Fruit fly (Drosophila melanogaster) whole organism, embryonic: ENCODE data around the gene Uxt.
A peak's percentile ranks its signal among the peaks of the same experiment; 100 is the strongest.

Experiments used
- Atf-2 ChIP-seq: fragments of 200-800 bp; sonication (Bioruptor generic); optimal IDR thresholded peaks from 2 replicates; lab custom pipeline; 2016; ENCODE audit warnings: missing biosample characterization, missing genetic modification characterization
- Bdp1 ChIP-seq: fragments of 200-800 bp; sonication (Bioruptor generic); optimal IDR thresholded peaks from 3 replicates; lab custom pipeline; 2016; ENCODE audit warnings: missing biosample characterization, missing genetic modification characterization
- Blimp-1 ChIP-seq: fragments of 200-800 bp; sonication (Bioruptor generic); optimal IDR thresholded peaks from 3 replicates; lab custom pipeline; 2018; ENCODE audit warnings: missing biosample characterization, missing genetic modification characterization, mild to moderate bottlenecking, moderate library complexity, missing genetic modification reagents
- CG10321 ChIP-seq: fragments of 200-800 bp; sonication (Bioruptor generic); IDR thresholded peaks from 2 replicates; pipeline ENCODE4 v1.3.6; 2022; ENCODE audit warnings: missing biosample characterization, missing genetic modification characterization
- CG12769 ChIP-seq: fragments of 200-800 bp; sonication (Bioruptor generic); optimal IDR thresholded peaks from 2 replicates; lab custom pipeline; 2019; ENCODE audit warnings: missing biosample characterization, mild to moderate bottlenecking, missing genetic modification characterization, moderate library complexity
- CG14965 ChIP-seq: fragments of 200-800 bp; sonication (Bioruptor generic); optimal IDR thresholded peaks from 2 replicates; lab custom pipeline; 2016; ENCODE audit warnings: missing biosample characterization, missing genetic modification characterization, borderline replicate concordance
- CG1529 ChIP-seq: fragments of 200-800 bp; sonication (Bioruptor generic); optimal IDR thresholded peaks from 3 replicates; lab custom pipeline; 2018; ENCODE audit warnings: missing biosample characterization, missing genetic modification characterization
- CG16813 ChIP-seq: fragments of 200-800 bp; sonication (Bioruptor generic); IDR thresholded peaks from 3 replicates; pipeline ENCODE4 v1.3.6; 2022; ENCODE audit warnings: missing biosample characterization, missing genetic modification characterization; ENCODE audit not compliant: partially characterized antibody
- CG18262 ChIP-seq: fragments of 200-800 bp; optimal IDR thresholded peaks from 3 replicates; lab custom pipeline; 2019; ENCODE audit warnings: missing biosample characterization, mild to moderate bottlenecking, missing genetic modification characterization, moderate library complexity
- CG3281 ChIP-seq: fragments of 200-800 bp; sonication (Bioruptor generic); optimal IDR thresholded peaks from 3 replicates; lab custom pipeline; 2017; ENCODE audit warnings: missing biosample characterization, mild to moderate bottlenecking, missing genetic modification characterization
- CG3407 ChIP-seq: fragments of 200-800 bp; sonication (Bioruptor generic); optimal IDR thresholded peaks from 2 replicates; lab custom pipeline; 2018; ENCODE audit warnings: missing biosample characterization, mild to moderate bottlenecking, missing genetic modification characterization
- CG34224 ChIP-seq: fragments of 200-800 bp; sonication (Bioruptor generic); IDR thresholded peaks from 3 replicates; pipeline ENCODE4 v1.3.6; 2022; ENCODE audit warnings: missing biosample characterization, missing genetic modification characterization; ENCODE audit not compliant: partially characterized antibody
- CG3995 ChIP-seq: fragments of 200-800 bp; sonication (Bioruptor generic); optimal IDR thresholded peaks from 3 replicates; lab custom pipeline; 2016; ENCODE audit warnings: missing biosample characterization, missing genetic modification characterization
- CG6272 ChIP-seq: fragments of 200-800 bp; sonication (Bioruptor generic); IDR thresholded peaks from 2 replicates; pipeline ENCODE4 v1.3.6; 2022; ENCODE audit warnings: missing biosample characterization, missing genetic modification characterization
- CG7372 ChIP-seq: fragments of 200-800 bp; sonication (Bioruptor generic); IDR thresholded peaks from 2 replicates; pipeline ENCODE4 v1.3.6; 2022; ENCODE audit warnings: missing biosample characterization, missing genetic modification characterization
- CG7786 ChIP-seq: fragments of 200-800 bp; sonication (Bioruptor generic); optimal IDR thresholded peaks from 2 replicates; lab custom pipeline; 2016; ENCODE audit warnings: missing biosample characterization, missing genetic modification characterization
- CG8924 ChIP-seq: fragments of 200-800 bp; optimal IDR thresholded peaks from 3 replicates; lab custom pipeline; 2019; ENCODE audit warnings: missing biosample characterization, mild to moderate bottlenecking, missing genetic modification characterization, moderate library complexity
- Dll ChIP-seq: fragments of 200-800 bp; sonication (Bioruptor generic); IDR thresholded peaks from 4 replicates; pipeline ENCODE4 v1.3.6; 2022; ENCODE audit warnings: missing biosample characterization, missing genetic modification characterization; ENCODE audit not compliant: partially characterized antibody
- GATAe ChIP-seq: fragments of 200-800 bp; sonication (Bioruptor generic); conservative IDR thresholded peaks from 2 replicates; pipeline ENCODE4 v1.3.6; 2022; ENCODE audit warnings: missing biosample characterization, missing genetic modification characterization
- HLHmδ ChIP-seq: fragments of 200-800 bp; sonication (Bioruptor generic); optimal IDR thresholded peaks from 2 replicates; lab custom pipeline; 2018; ENCODE audit warnings: missing biosample characterization, mild to moderate bottlenecking, missing genetic modification characterization, moderate library complexity
- MBD-R2 ChIP-seq: fragments of 200-800 bp; sonication (Bioruptor generic); IDR thresholded peaks from 2 replicates; pipeline ENCODE4 v1.3.6; 2022; ENCODE audit warnings: missing biosample characterization, missing genetic modification characterization
- MESR4 ChIP-seq: fragments of 200-800 bp; sonication (Bioruptor generic); optimal IDR thresholded peaks from 2 replicates; lab custom pipeline; 2018; ENCODE audit warnings: missing biosample characterization, mild to moderate bottlenecking, missing genetic modification characterization, moderate library complexity
- MTF-1 ChIP-seq: fragments of 200-800 bp; sonication (Bioruptor generic); optimal IDR thresholded peaks from 2 replicates; lab custom pipeline; 2018; ENCODE audit warnings: missing biosample characterization, mild to moderate bottlenecking, missing genetic modification characterization, borderline replicate concordance
- Med ChIP-seq: fragments of 200-800 bp; sonication (Bioruptor generic); peaks from one replicate; lab custom pipeline; 2016; ENCODE audit warnings: missing biosample characterization, missing genetic modification characterization, mild to moderate bottlenecking, inconsistent platforms, moderate library complexity
- NC2β ChIP-seq: fragments of 200-800 bp; sonication (Bioruptor generic); optimal IDR thresholded peaks from 2 replicates; lab custom pipeline; 2016; ENCODE audit warnings: missing biosample characterization, missing genetic modification characterization
- Nf-YA ChIP-seq: fragments of 200-800 bp; sonication (Bioruptor generic); IDR thresholded peaks from 2 replicates; pipeline ENCODE4 v1.3.6; 2022; ENCODE audit warnings: missing biosample characterization, missing genetic modification characterization
- Scr ChIP-seq: fragments of 200-800 bp; sonication (Bioruptor generic); IDR thresholded peaks from 2 replicates; pipeline ENCODE4 v1.3.6; 2022; ENCODE audit warnings: missing biosample characterization, missing genetic modification characterization; ENCODE audit not compliant: partially characterized antibody
- Sry-β ChIP-seq: fragments of 200-800 bp; sonication (Bioruptor generic); optimal IDR thresholded peaks from 2 replicates; lab custom pipeline; 2018; ENCODE audit warnings: missing biosample characterization, mild to moderate bottlenecking, missing genetic modification characterization, moderate library complexity
- Xrp1 ChIP-seq: fragments of 200-800 bp; sonication (Bioruptor generic); IDR thresholded peaks from 2 replicates; pipeline ENCODE4 v1.3.6; 2022; ENCODE audit warnings: missing biosample characterization, missing genetic modification characterization
- ab ChIP-seq: fragments of 200-800 bp; sonication (Bioruptor generic); optimal IDR thresholded peaks from 2 replicates; lab custom pipeline; 2016; ENCODE audit warnings: missing biosample characterization, missing genetic modification characterization
- al ChIP-seq: fragments of 200-800 bp; sonication (Bioruptor generic); IDR thresholded peaks from 2 replicates; pipeline ENCODE4 v1.3.6; 2022; ENCODE audit warnings: missing biosample characterization, missing genetic modification characterization
- ap ChIP-seq: fragments of 200-800 bp; sonication (Bioruptor generic); IDR thresholded peaks from 2 replicates; pipeline ENCODE4 v1.3.6; 2022; ENCODE audit warnings: missing biosample characterization, missing genetic modification characterization
- ara ChIP-seq: fragments of 200-800 bp; sonication (Bioruptor generic); IDR thresholded peaks from 2 replicates; pipeline ENCODE4 v1.3.6; 2022; ENCODE audit warnings: missing biosample characterization, missing genetic modification characterization
- bab2 ChIP-seq: fragments of 200-800 bp; sonication (Bioruptor generic); optimal IDR thresholded peaks from 2 replicates; lab custom pipeline; 2016; ENCODE audit warnings: missing biosample characterization, missing genetic modification characterization
- chinmo ChIP-seq: fragments of 200-800 bp; sonication (Bioruptor generic); IDR thresholded peaks from 4 replicates; pipeline ENCODE4 v1.3.6; 2022; ENCODE audit warnings: missing biosample characterization, missing genetic modification characterization; ENCODE audit not compliant: partially characterized antibody
- en ChIP-seq: fragments of 200-800 bp; sonication (Bioruptor generic); optimal IDR thresholded peaks from 2 replicates; lab custom pipeline; 2016; ENCODE audit warnings: missing biosample characterization, missing genetic modification characterization
- esg ChIP-seq: fragments of 200-800 bp; sonication (Bioruptor generic); conservative IDR thresholded peaks from 2 replicates; pipeline ENCODE4 v1.3.6; 2022; ENCODE audit warnings: missing biosample characterization, missing genetic modification characterization
- hbn ChIP-seq: fragments of 200-800 bp; sonication (Bioruptor generic); IDR thresholded peaks from 2 replicates; pipeline ENCODE4 v1.3.6; 2022; ENCODE audit warnings: missing biosample characterization, missing genetic modification characterization; ENCODE audit not compliant: partially characterized antibody
- ind ChIP-seq: fragments of 200-800 bp; sonication (Bioruptor generic); optimal IDR thresholded peaks from 3 replicates; lab custom pipeline; 2016; ENCODE audit warnings: missing biosample characterization, missing genetic modification characterization
- inv ChIP-seq: fragments of 200-800 bp; sonication (Bioruptor generic); IDR thresholded peaks from 2 replicates; pipeline ENCODE4 v1.3.6; 2022; ENCODE audit warnings: missing biosample characterization, missing genetic modification characterization; ENCODE audit not compliant: partially characterized antibody
- pb ChIP-seq: fragments of 200-800 bp; sonication (Bioruptor generic); optimal IDR thresholded peaks from 3 replicates; lab custom pipeline; 2016; ENCODE audit warnings: missing biosample characterization, missing genetic modification characterization
- row ChIP-seq: fragments of 200-800 bp; sonication (Bioruptor generic); IDR thresholded peaks from 3 replicates; pipeline ENCODE4 v1.3.6; 2022; ENCODE audit warnings: missing biosample characterization, missing genetic modification characterization
- sim ChIP-seq: fragments of 200-800 bp; sonication (Bioruptor generic); IDR thresholded peaks from 2 replicates; pipeline ENCODE4 v1.3.6; 2022; ENCODE audit warnings: missing biosample characterization, missing genetic modification characterization
- ttk ChIP-seq: fragments of 200-800 bp; sonication (Bioruptor generic); IDR thresholded peaks from 2 replicates; pipeline ENCODE4 v2.1.2; 2022; ENCODE audit warnings: missing biosample characterization, missing genetic modification characterization
- unpg ChIP-seq: fragments of 200-800 bp; sonication (Bioruptor generic); optimal IDR thresholded peaks from 3 replicates; lab custom pipeline; 2018; ENCODE audit warnings: missing biosample characterization, mild to moderate bottlenecking, missing genetic modification characterization, moderate library complexity
- z ChIP-seq: fragments of 200-800 bp; sonication (Bioruptor generic); IDR thresholded peaks from 3 replicates; pipeline ENCODE4 v1.3.6; 2022; ENCODE audit warnings: missing biosample characterization, missing genetic modification characterization
- zen ChIP-seq: fragments of 200-800 bp; sonication (Bioruptor generic); optimal IDR thresholded peaks from 3 replicates; lab custom pipeline; 2018; ENCODE audit warnings: missing biosample characterization, mild to moderate bottlenecking, missing genetic modification characterization, moderate library complexity
- zen2 ChIP-seq: fragments of 200-800 bp; sonication (Bioruptor generic); IDR thresholded peaks from 3 replicates; pipeline ENCODE4 v1.3.6; 2022; ENCODE audit warnings: missing biosample characterization, missing genetic modification characterization; ENCODE audit not compliant: partially characterized antibody

The Uxt gene

DNA sequence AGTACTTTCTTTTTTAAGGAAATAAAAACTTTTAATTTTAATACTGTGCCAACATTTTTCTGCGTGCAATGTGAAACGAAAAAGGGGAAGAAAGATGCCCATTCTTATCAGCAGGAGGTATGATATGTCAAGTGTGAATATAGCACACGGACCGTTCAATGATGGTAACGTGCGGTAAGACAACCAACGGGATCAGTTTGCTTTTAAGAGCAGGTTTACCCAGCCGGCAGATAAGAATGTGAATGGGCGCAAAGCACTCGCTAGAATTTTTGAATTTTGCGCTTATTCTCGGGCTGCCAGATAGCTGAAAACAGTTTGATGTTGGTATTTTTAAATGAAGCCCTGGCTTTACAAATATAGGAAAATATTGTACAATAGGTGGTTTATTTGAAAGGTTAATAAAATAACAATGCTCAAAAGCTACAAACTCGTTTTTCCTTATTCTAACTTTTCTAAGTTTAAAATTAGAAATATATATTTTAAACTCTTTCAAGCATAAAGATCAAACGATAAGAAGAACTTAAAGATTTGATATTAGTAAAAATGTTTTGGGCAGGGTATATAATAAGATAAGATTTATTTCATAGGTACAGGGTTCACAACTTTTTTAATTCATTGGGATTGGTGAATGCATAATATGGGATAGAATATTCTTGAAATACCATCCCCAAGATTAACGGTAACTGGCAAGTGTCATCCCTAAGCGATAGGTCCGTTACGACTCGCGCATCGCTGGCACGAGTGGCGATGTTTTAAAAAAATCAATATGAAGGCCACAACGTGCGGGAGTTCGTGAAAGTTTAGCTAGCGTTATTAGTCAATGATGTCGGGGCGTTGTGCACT, 8.0 kb upstream of the Uxt start, which contains the start of gene dao (continued):
- TF ChIP-seq ind (GFP tag; lab: Kevin White, UChicago) (peak; percentile 68), CG3281 (GFP tag; lab: Kevin White, UChicago) (no peak), Nf-YA (GFP tag; lab: Robert Waterston, UW) (peak; percentile 22; the same call in 1 of the 2 replicates), CG3995 (GFP tag; lab: Kevin White, UChicago) (no peak), esg (GFP tag; lab: Robert Waterston, UW) (peak; percentile 65), unpg (GFP tag; lab: Kevin White, UChicago) (peak; percentile 32), Atf-2 (GFP tag; lab: Kevin White, UChicago) (no peak), NC2β (GFP tag; lab: Kevin White, UChicago) (no peak), CG16813 (GFP tag; lab: Robert Waterston, UW) (peak; percentile 77), GATAe (GFP tag; lab: Robert Waterston, UW) (no peak), CG10321 (no peak), al (no peak; the same call in 1 of the 2 replicates), CG12769 (peak; percentile 60), ab (GFP tag; lab: Kevin White, UChicago) (peak; percentile 33), CG34224 (GFP tag; lab: Robert Waterston, UW) (peak; percentile 59; the same call in 2 of the 3 replicates), en (GFP tag; lab: Kevin White, UChicago) (no peak), CG7372 (GFP tag; lab: Robert Waterston, UW) (no peak), CG3407 (no peak), CG8924 (peak; percentile 21), bab2 (peak; percentile 44), Sry-β (GFP tag; lab: Kevin White, UChicago) (peak; percentile 46), CG1529 (GFP tag; lab: Kevin White, UChicago) (peak; percentile 4), MBD-R2 (peak; percentile 71), Bdp1 (GFP tag; lab: Kevin White, UChicago) (no peak), zen (tag; lab: Kevin White, UChicago) (peak; percentile 1), z (GFP tag; lab: Robert Waterston, UW) (no peak), ap (GFP tag; lab: Robert Waterston, UW) (no peak), Xrp1 (peak; percentile 24; the same call in 1 of the 2 replicates)

dm6 chr2L:15249006-15249513, 7.3 kb upstream of the Uxt start:
- peak; percentile 79 for TF ChIP-seq Med (GFP tag; lab: Kevin White, UChicago)
- peak; percentile 39 for TF ChIP-seq pb (GFP tag; lab: Kevin White, UChicago)
- TF ChIP-seq Scr (GFP tag; lab: Robert Waterston, UW), result peak; percentile 5; the same call in 1 of the 2 replicates
- 0 out of 2 replicates have a peak, but pooled peaks have one; percentile 3 for TF ChIP-seq ttk (GFP tag; lab: Robert Waterston, UW)
- no peak for TF ChIP-seq Blimp-1 (GFP tag; lab: Kevin White, UChicago)
- peak; percentile 14 for TF ChIP-seq CG14965 (GFP tag; lab: Kevin White, UChicago)
- TF ChIP-seq CG6272, result 0 out of 2 replicates have a peak, but pooled peaks have one; percentile 1
- peak; percentile 22; the same call in 1 of the 4 replicates for TF ChIP-seq Dll
- TF ChIP-seq MESR4 (GFP tag; lab: Kevin White, UChicago), result peak; percentile 25
- TF ChIP-seq HLHmδ (GFP tag; lab: Kevin White, UChicago), result peak; percentile 19
- TF ChIP-seq inv (GFP tag; lab: Robert Waterston, UW), result peak; percentile 2; the same call in 1 of the 2 replicates
- no peak for TF ChIP-seq sim
- peak; percentile 3; the same call in 1 of the 3 replicates for TF ChIP-seq zen2 (GFP tag; lab: Robert Waterston, UW)
- 0 out of 4 replicates have a peak, but pooled peaks have one; percentile 36 for TF ChIP-seq chinmo (GFP tag; lab: Robert Waterston, UW)
- TF ChIP-seq CG7786, result no peak
- no peak for TF ChIP-seq hbn (GFP tag; lab: Robert Waterston, UW)
- no peak for TF ChIP-seq CG18262 (tag; lab: Kevin White, UChicago)
- TF ChIP-seq MTF-1 (GFP tag; lab: Kevin White, UChicago), result peak; percentile 29
- TF ChIP-seq row, result no peak
- peak; percentile 12; the same call in 1 of the 2 replicates for TF ChIP-seq ara (GFP tag; lab: Robert Waterston, UW)
